Worm (Caenorhabditis elegans) whole organism, mixed stage, embryonic: ENCODE data around the gene H14N18.4.

ENCODE experiments used
- ceh-39 ChIP-seq: fragments of 150-350 bp; optimal IDR thresholded peaks from 2 replicates; lab custom pipeline; 2014; ENCODE audit warnings: missing biosample characterization, missing genetic modification characterization
- ceh-43 ChIP-seq: fragments of 200-800 bp; sonication (Bioruptor generic); optimal IDR thresholded peaks from 2 replicates; lab custom pipeline; 2018; ENCODE audit warnings: mild to moderate bottlenecking, missing genetic modification characterization, moderate library complexity, missing compliant biosample characterization
- elt-3 ChIP-seq: fragments of 150-350 bp; optimal IDR thresholded peaks from 2 replicates; lab custom pipeline; 2014; ENCODE audit warnings: missing biosample characterization, missing genetic modification characterization
- flh-1 ChIP-seq: fragments of 200-800 bp; sonication (Bioruptor generic); optimal IDR thresholded peaks from 2 replicates; lab custom pipeline; 2018; ENCODE audit warnings: mild to moderate bottlenecking, missing genetic modification characterization, moderate library complexity, missing compliant biosample characterization
- lsy-2 ChIP-seq: fragments of 150-350 bp; optimal IDR thresholded peaks from 2 replicates; lab custom pipeline; 2014; ENCODE audit warnings: missing biosample characterization, missing genetic modification characterization
- nhr-237 ChIP-seq: fragments of 150-350 bp; optimal IDR thresholded peaks from 2 replicates; lab custom pipeline; 2014; ENCODE audit warnings: missing biosample characterization, missing genetic modification characterization
- pha-4 ChIP-seq: fragments of 150-350 bp; optimal IDR thresholded peaks from 2 replicates; lab custom pipeline; 2018; ENCODE audit warnings: missing biosample characterization, missing genetic modification reagents, missing genetic modification characterization
- unc-39 ChIP-seq: fragments of 150-350 bp; optimal IDR thresholded peaks from 2 replicates; lab custom pipeline; 2014; ENCODE audit warnings: missing biosample characterization, missing genetic modification characterization
- unc-62 ChIP-seq: fragments of 150-350 bp; optimal IDR thresholded peaks from 2 replicates; lab custom pipeline; 2014; ENCODE audit warnings: missing biosample characterization, missing genetic modification reagents, missing genetic modification characterization

- TF ChIP-seq nhr-237 (no peak), ceh-39 (no peak), unc-62 (no peak), pha-4 (tag; lab: Kevin White, UChicago) (no peak), flh-1 (no peak), elt-3 (tag; lab: Kevin White, UChicago) (no peak), unc-39 (tag; lab: Kevin White, UChicago) (no peak), lsy-2 (tag; lab: Kevin White, UChicago) (no peak), ceh-43 (GFP tag; lab: Kevin White, UChicago) (no peak)
Observed at ce11 chrV:8944481-8944880, 15.7 kb upstream of the H14N18.4 start.
